Worm (Caenorhabditis elegans): ENCODE results near the gene T17A3.12.
"Not testable (repeated sequence)": the region's sequence is repeated elsewhere in the genome, so short reads cannot be mapped to it uniquely, and the experiment has no call there.

The T17A3.12 gene

DNA sequence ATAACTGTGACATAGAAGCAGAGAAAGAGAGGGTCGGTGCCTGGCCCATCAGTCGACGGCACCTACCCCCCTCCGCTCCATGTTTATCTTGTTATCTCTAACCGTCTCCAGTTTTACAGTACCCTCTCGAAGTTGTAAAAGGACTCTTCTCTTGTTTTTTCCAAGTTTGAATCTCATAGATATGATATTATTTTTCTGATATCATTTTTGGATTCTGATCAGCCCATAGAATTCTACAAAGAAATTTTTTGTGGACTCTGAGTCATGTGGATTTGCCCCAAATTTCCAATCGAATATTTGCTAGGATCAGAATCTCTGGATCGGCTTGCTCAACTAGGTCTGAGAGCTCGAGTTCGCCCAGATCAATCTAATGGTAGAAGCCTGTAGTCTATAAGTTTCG, 30.4 kb downstream of the T17A3.12 start, which contains the start of gene C29F9.6:
TSS of gene C29F9.6 (plus strand) at position 301 of the 400 bp plus-strand sequence.
- TF ChIP-seq ztf-11 (tag; optimal IDR thresholded peaks at IDR 0.05) (no peak), nhr-11 (tag; optimal IDR thresholded peaks at IDR 0.05) (no peak)

- TF ChIP-seq fos-1 (tag; optimal IDR thresholded peaks at IDR 0.05); sea-2 (GFP tag; optimal IDR thresholded peaks at IDR 0.05); lin-15B (tag; optimal IDR thresholded peaks at IDR 0.05): not testable (repeated sequence)
Measured at ce11 chrIII:98822-99221, 46.2 kb downstream of the T17A3.12 start, which contains the start of gene C29F9.9. TSS of gene C29F9.9 (minus strand) at chrIII:98922.

DNA sequence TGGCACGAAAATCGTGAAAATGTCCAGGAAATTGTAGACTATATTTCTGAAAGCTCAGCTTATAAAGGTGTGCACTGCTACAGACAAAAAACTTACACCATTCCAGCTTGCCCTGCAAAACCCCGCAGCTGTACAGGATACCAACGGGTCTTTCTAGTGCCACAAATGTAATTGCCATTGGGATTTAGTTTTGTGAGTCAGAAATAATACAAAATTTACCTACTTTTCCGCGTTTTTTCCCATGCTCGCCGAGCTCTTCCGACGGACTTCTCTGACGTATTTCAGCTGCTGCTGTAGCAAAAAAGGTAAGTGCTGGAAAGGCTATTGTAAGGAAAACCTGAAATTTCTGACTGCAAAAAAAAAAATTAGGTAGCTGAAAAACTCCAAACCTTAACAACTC, 48.0 kb downstream of the T17A3.12 start, which contains the start of gene C29F9.8:
TSS of gene C29F9.8 (minus strand) at position 101 of the 400 bp plus-strand sequence.
- not testable (repeated sequence) for TF ChIP-seq unc-62 (GFP tag; optimal IDR thresholded peaks at IDR 0.05); pqm-1 (tag; optimal IDR thresholded peaks at IDR 0.05); eor-1 (tag; optimal IDR thresholded peaks at IDR 0.05)

DNA sequence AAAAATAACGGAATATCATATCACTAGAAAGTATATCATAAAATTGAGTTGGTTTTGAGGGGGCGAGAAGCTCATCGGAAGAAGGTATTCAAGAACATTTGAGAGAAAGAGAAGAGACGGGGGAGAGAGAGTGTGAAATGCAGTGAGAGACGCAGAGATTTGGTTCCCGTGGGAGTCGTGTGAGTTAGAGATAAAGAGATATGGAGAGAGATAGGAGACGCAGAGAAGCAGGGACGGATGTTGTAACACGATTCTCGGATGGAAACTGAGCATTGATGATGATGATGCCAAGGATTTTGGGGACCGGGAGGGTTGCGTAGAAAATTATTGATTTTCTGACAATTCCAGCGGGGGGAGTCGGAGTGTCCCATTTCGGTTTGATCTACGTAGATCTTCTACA, 48.8 kb downstream of the T17A3.12 start:
- no peak for TF ChIP-seq fos-1 (tag; optimal IDR thresholded peaks at IDR 0.05)
- TF ChIP-seq ceh-16 (tag; optimal IDR thresholded peaks at IDR 0.05), result no peak
- TF ChIP-seq unc-39 (tag; optimal IDR thresholded peaks at IDR 0.05), result no peak
- no peak for TF ChIP-seq daf-12 (tag; optimal IDR thresholded peaks at IDR 0.05)
- TF ChIP-seq hmg-11 (tag; optimal IDR thresholded peaks at IDR 0.05), result no peak
- peak; percentile 13 for TF ChIP-seq R02D3.7 (tag; optimal IDR thresholded peaks at IDR 0.05)
- peak; percentile 46 for TF ChIP-seq nfya-1 (tag; optimal IDR thresholded peaks at IDR 0.05; ENCODE audit: insufficient read depth)
- no peak for TF ChIP-seq nhr-11 (tag; optimal IDR thresholded peaks at IDR 0.05)
- peak; percentile 12 for TF ChIP-seq elt-2 (tag; optimal IDR thresholded peaks at IDR 0.05)
- no peak for TF ChIP-seq ZK546.5 (tag; optimal IDR thresholded peaks at IDR 0.05)
- no peak for TF ChIP-seq nhr-67 (tag; optimal IDR thresholded peaks at IDR 0.05)
- TF ChIP-seq skn-1 (tag; optimal IDR thresholded peaks at IDR 0.05), result no peak
- TF ChIP-seq ceh-9 (tag; optimal IDR thresholded peaks at IDR 0.05), result no peak
- TF ChIP-seq ztf-4 (tag; optimal IDR thresholded peaks at IDR 0.05), result no peak
- TF ChIP-seq nhr-28 (tag; optimal IDR thresholded peaks at IDR 0.05), result no peak
- TF ChIP-seq ama-1 (optimal IDR thresholded peaks at IDR 0.05), result no peak
- no peak for TF ChIP-seq tbx-2 (tag; optimal IDR thresholded peaks at IDR 0.05)
- no peak for TF ChIP-seq mml-1 (tag; optimal IDR thresholded peaks at IDR 0.05)
- peak; percentile 58 for TF ChIP-seq ceh-28 (tag; optimal IDR thresholded peaks at IDR 0.05)
- TF ChIP-seq fkh-2 (tag; optimal IDR thresholded peaks at IDR 0.05), result no peak
